Fruit fly (Drosophila melanogaster): ENCODE results near the gene Pi3K92E.

Gene Pi3K92E

dm6 chr3R:20588480-20588785 lies 46.1 kb downstream of the Pi3K92E start, which contains the start of gene Srp72 (continued):
- TF ChIP-seq CG16779 (tag; optimal IDR thresholded peaks at IDR 0.05): no peak
- TF ChIP-seq CG6854 (GFP tag; optimal IDR thresholded peaks at IDR 0.05): no peak
- no peak for TF ChIP-seq Hr38 (GFP tag; optimal IDR thresholded peaks at IDR 0.05)
- peak; percentile 28 for TF ChIP-seq CG3032 (tag; optimal IDR thresholded peaks at IDR 0.05)
- TF ChIP-seq fd85E (GFP tag; optimal IDR thresholded peaks at IDR 0.05): no peak
- TF ChIP-seq Sox15 (GFP tag; optimal IDR thresholded peaks at IDR 0.05): peak; percentile 40
- no peak for TF ChIP-seq salr (GFP tag; optimal IDR thresholded peaks at IDR 0.05)
- TF ChIP-seq CG11902 (GFP tag; optimal IDR thresholded peaks at IDR 0.05): peak; percentile 46
- TF ChIP-seq lz (GFP tag; optimal IDR thresholded peaks at IDR 0.05): peak; percentile 55
- TF ChIP-seq Eip75B (GFP tag; optimal IDR thresholded peaks at IDR 0.05): peak; percentile 40
- TF ChIP-seq CG1621 (tag; optimal IDR thresholded peaks at IDR 0.05): no peak
- peak; percentile 43 for TF ChIP-seq CG31627 (GFP tag; optimal IDR thresholded peaks at IDR 0.05)
- TF ChIP-seq Hr4 (GFP tag; optimal IDR thresholded peaks at IDR 0.05): peak; percentile 59

- TF ChIP-seq fd59A (GFP tag; optimal IDR thresholded peaks at IDR 0.05) (peak; percentile 92), CG16779 (tag; optimal IDR thresholded peaks at IDR 0.05) (peak; percentile 81), CG32006 (GFP tag; optimal IDR thresholded peaks at IDR 0.05) (peak; percentile 97), esn (GFP tag; optimal IDR thresholded peaks at IDR 0.05) (peak; percentile 96), spab (GFP tag; optimal IDR thresholded peaks at IDR 0.05) (peak; percentile 90), Blimp-1 (GFP tag; optimal IDR thresholded peaks at IDR 0.05) (peak; percentile 85), CG31627 (GFP tag; optimal IDR thresholded peaks at IDR 0.05) (peak; percentile 94), topi (GFP tag; optimal IDR thresholded peaks at IDR 0.05) (peak; percentile 96), CG3919 (GFP tag; optimal IDR thresholded peaks at IDR 0.05) (peak; percentile 94), lz (GFP tag; optimal IDR thresholded peaks at IDR 0.05) (peak; percentile 93), Sox102F (GFP tag; optimal IDR thresholded peaks at IDR 0.05) (peak; percentile 94), fd85E (GFP tag; optimal IDR thresholded peaks at IDR 0.05) (peak; percentile 80), Eip78C (GFP tag) (peak; percentile 99), ss (GFP tag; optimal IDR thresholded peaks at IDR 0.05) (peak; percentile 82 to 88), CG11294 (GFP tag; IDR thresholded peaks at IDR 0.05) (peak; percentile 80), fkh (GFP tag; optimal IDR thresholded peaks at IDR 0.05) (peak; percentile 91), Lpt (GFP tag; optimal IDR thresholded peaks at IDR 0.05) (peak; percentile 87), Hr38 (GFP tag; optimal IDR thresholded peaks at IDR 0.05) (no peak), acj6 (GFP tag; optimal IDR thresholded peaks at IDR 0.05) (peak; percentile 92), CG8632 (GFP tag; optimal IDR thresholded peaks at IDR 0.05) (peak; percentile 94), CG4318 (GFP tag; optimal IDR thresholded peaks at IDR 0.05) (no peak), CG1621 (tag; optimal IDR thresholded peaks at IDR 0.05) (peak; percentile 77), net (GFP tag; optimal IDR thresholded peaks at IDR 0.05) (peak; percentile 94), Met (GFP tag; optimal IDR thresholded peaks at IDR 0.05) (peak; percentile 96), CG15336 (GFP tag; IDR thresholded peaks at IDR 0.05) (peak; percentile 94), CG10631 (GFP tag; optimal IDR thresholded peaks at IDR 0.05) (peak; percentile 90), CG34406 (GFP tag; optimal IDR thresholded peaks at IDR 0.05) (peak; percentile 92), vri (GFP tag; optimal IDR thresholded peaks at IDR 0.05) (peak; percentile 84), CG10669 (GFP tag; optimal IDR thresholded peaks at IDR 0.05) (peak; percentile 95), CG9139 (GFP tag; optimal IDR thresholded peaks at IDR 0.05) (peak; percentile 80), Ets96B (tag; optimal IDR thresholded peaks at IDR 0.05) (peak; percentile 89), pdm3 (GFP tag; optimal IDR thresholded peaks at IDR 0.05) (peak; percentile 93), Gug (GFP tag; IDR thresholded peaks at IDR 0.05) (peak; percentile 75), CG7368 (GFP tag; optimal IDR thresholded peaks at IDR 0.05) (peak; percentile 91), CG8119 (GFP tag; IDR thresholded peaks at IDR 0.05) (peak; percentile 94), achi (GFP tag; optimal IDR thresholded peaks at IDR 0.05) (peak; percentile 92), cyc (GFP tag; optimal IDR thresholded peaks at IDR 0.05) (peak; percentile 92), Sox14 (GFP tag; optimal IDR thresholded peaks at IDR 0.05) (peak; percentile 93), CG6808 (GFP tag; optimal IDR thresholded peaks at IDR 0.05) (peak; percentile 93), salr (GFP tag; optimal IDR thresholded peaks at IDR 0.05) (peak; percentile 52 to 91), CG6276 (GFP tag; optimal IDR thresholded peaks at IDR 0.05) (peak; percentile 96), Eip93F (GFP tag; optimal IDR thresholded peaks at IDR 0.05) (peak; percentile 80)
Observed at dm6 chr3R:20587630-20588479, 46.7 kb downstream of the Pi3K92E start, which contains the start of gene Septin2. Septin2 (minus strand) TSS chr3R:20588356.

Data from whole organism, prepupa.